Worm (Caenorhabditis elegans): Measurements from ENCODE around the gene cyp-33E2.

Gene cyp-33E2

ce11 chrIV:8595767-8596166 lies 16.4 kb upstream of the cyp-33E2 start, which contains the start of gene clec-181:
Gene clec-181 (plus strand): TSS chrIV:8596067.
- TF ChIP-seq F13C5.2 (tag; optimal IDR thresholded peaks at IDR 0.05) (no peak), hnd-1 (tag; optimal IDR thresholded peaks at IDR 0.05) (no peak), ama-1 (optimal IDR thresholded peaks at IDR 0.05) (no peak), ceh-36 (tag; optimal IDR thresholded peaks at IDR 0.05) (no peak), tbx-37 (GFP tag; conservative IDR thresholded peaks at IDR 0.05) (no peak), ceh-13 (GFP tag; optimal IDR thresholded peaks at IDR 0.05) (no peak), pes-1 (GFP tag; IDR thresholded peaks at IDR 0.05) (no peak), tra-4 (tag; optimal IDR thresholded peaks at IDR 0.05) (no peak), ets-7 (tag; optimal IDR thresholded peaks at IDR 0.05) (no peak), tbx-11 (GFP tag; IDR thresholded peaks at IDR 0.05) (no peak), B0310.2 (tag; optimal IDR thresholded peaks at IDR 0.05) (no peak), aly-1 (tag; optimal IDR thresholded peaks at IDR 0.05) (no peak), scrt-1 (GFP tag; IDR thresholded peaks at IDR 0.05) (no peak), hmbx-1 (tag; optimal IDR thresholded peaks at IDR 0.05) (no peak)

- no peak for TF ChIP-seq hmbx-1 (tag; optimal IDR thresholded peaks at IDR 0.05)
- TF ChIP-seq sea-1 (GFP tag; conservative IDR thresholded peaks at IDR 0.05): no peak
- no peak for TF ChIP-seq ets-7 (tag; optimal IDR thresholded peaks at IDR 0.05)
- TF ChIP-seq tra-4 (tag; optimal IDR thresholded peaks at IDR 0.05): no peak
- no peak for TF ChIP-seq ama-1 (optimal IDR thresholded peaks at IDR 0.05)
- no peak for TF ChIP-seq B0310.2 (tag; optimal IDR thresholded peaks at IDR 0.05)
- no peak for TF ChIP-seq hmg-4 (GFP tag; optimal IDR thresholded peaks at IDR 0.05)
- TF ChIP-seq ceh-13 (GFP tag; optimal IDR thresholded peaks at IDR 0.05): no peak
- no peak for TF ChIP-seq tbx-11 (GFP tag; IDR thresholded peaks at IDR 0.05)
- TF ChIP-seq aly-1 (tag; optimal IDR thresholded peaks at IDR 0.05): no peak
- no peak for TF ChIP-seq pes-1 (GFP tag; IDR thresholded peaks at IDR 0.05)
- TF ChIP-seq scrt-1 (GFP tag; IDR thresholded peaks at IDR 0.05): no peak
- TF ChIP-seq tbx-37 (GFP tag; conservative IDR thresholded peaks at IDR 0.05): no peak
- TF ChIP-seq F13C5.2 (tag; optimal IDR thresholded peaks at IDR 0.05): no peak
- no peak for TF ChIP-seq flt-1 (GFP tag; IDR thresholded peaks at IDR 0.05)
- no peak for TF ChIP-seq hnd-1 (tag; optimal IDR thresholded peaks at IDR 0.05)
Observed at ce11 chrIV:8597504-8597903, 14.6 kb upstream of the cyp-33E2 start.

- no peak for TF ChIP-seq tbx-11 (GFP tag; IDR thresholded peaks at IDR 0.05)
- TF ChIP-seq sea-1 (GFP tag; conservative IDR thresholded peaks at IDR 0.05): no peak
- no peak for TF ChIP-seq scrt-1 (GFP tag; IDR thresholded peaks at IDR 0.05)
- TF ChIP-seq ceh-36 (tag; optimal IDR thresholded peaks at IDR 0.05): no peak
- no peak for TF ChIP-seq F13C5.2 (tag; optimal IDR thresholded peaks at IDR 0.05)
- no peak for TF ChIP-seq flt-1 (GFP tag; IDR thresholded peaks at IDR 0.05)
- TF ChIP-seq pes-1 (GFP tag; IDR thresholded peaks at IDR 0.05): no peak
- TF ChIP-seq ceh-13 (GFP tag; optimal IDR thresholded peaks at IDR 0.05): no peak
- TF ChIP-seq hnd-1 (tag; optimal IDR thresholded peaks at IDR 0.05): no peak
- no peak for TF ChIP-seq ets-7 (tag; optimal IDR thresholded peaks at IDR 0.05)
- TF ChIP-seq aly-1 (tag; optimal IDR thresholded peaks at IDR 0.05): no peak
Observed at ce11 chrIV:8600712-8601330, 11.3 kb upstream of the cyp-33E2 start, which contains the start of gene Y59H11AR.4. Gene Y59H11AR.4 (minus strand): TSS chrIV:8600762.

ce11 chrIV:8602877-8603276 lies 9.3 kb upstream of the cyp-33E2 start, which contains the start of gene Y59H11AR.10:
Gene Y59H11AR.10 (plus strand): TSS chrIV:8603177.
- no peak for TF ChIP-seq flt-1 (GFP tag; IDR thresholded peaks at IDR 0.05)
- TF ChIP-seq tbx-37 (GFP tag; conservative IDR thresholded peaks at IDR 0.05): no peak
- TF ChIP-seq hmg-4 (GFP tag; optimal IDR thresholded peaks at IDR 0.05): no peak
- TF ChIP-seq hnd-1 (tag; optimal IDR thresholded peaks at IDR 0.05): no peak

ce11 chrIV:8605217-8605616 lies 6.9 kb upstream of the cyp-33E2 start:
- TF ChIP-seq ama-1 (optimal IDR thresholded peaks at IDR 0.05) (no peak), sea-1 (GFP tag; conservative IDR thresholded peaks at IDR 0.05) (no peak), ceh-13 (GFP tag; optimal IDR thresholded peaks at IDR 0.05) (no peak), flt-1 (GFP tag; IDR thresholded peaks at IDR 0.05) (no peak), aly-1 (tag; optimal IDR thresholded peaks at IDR 0.05) (no peak), tbx-37 (GFP tag; conservative IDR thresholded peaks at IDR 0.05) (no peak), hnd-1 (tag; optimal IDR thresholded peaks at IDR 0.05) (no peak), hmg-4 (GFP tag; optimal IDR thresholded peaks at IDR 0.05) (no peak), tra-4 (tag; optimal IDR thresholded peaks at IDR 0.05) (no peak), F13C5.2 (tag; optimal IDR thresholded peaks at IDR 0.05) (no peak)

ce11 chrIV:8608204-8608603 lies 3.9 kb upstream of the cyp-33E2 start:
- TF ChIP-seq aly-1 (tag; optimal IDR thresholded peaks at IDR 0.05) (no peak), hmbx-1 (tag; optimal IDR thresholded peaks at IDR 0.05) (no peak), tra-4 (tag; optimal IDR thresholded peaks at IDR 0.05) (no peak), scrt-1 (GFP tag; IDR thresholded peaks at IDR 0.05) (no peak), flt-1 (GFP tag; IDR thresholded peaks at IDR 0.05) (no peak), ama-1 (optimal IDR thresholded peaks at IDR 0.05) (no peak), F13C5.2 (tag; optimal IDR thresholded peaks at IDR 0.05) (no peak), ets-7 (tag; optimal IDR thresholded peaks at IDR 0.05) (no peak), sea-1 (GFP tag; conservative IDR thresholded peaks at IDR 0.05) (no peak), ceh-13 (GFP tag; optimal IDR thresholded peaks at IDR 0.05) (no peak), pes-1 (GFP tag; IDR thresholded peaks at IDR 0.05) (no peak), hmg-4 (GFP tag; optimal IDR thresholded peaks at IDR 0.05) (no peak), ceh-36 (tag; optimal IDR thresholded peaks at IDR 0.05) (no peak), B0310.2 (tag; optimal IDR thresholded peaks at IDR 0.05) (no peak), tbx-37 (GFP tag; conservative IDR thresholded peaks at IDR 0.05) (no peak)

ce11 chrIV:8608934-8609333 lies 3.2 kb upstream of the cyp-33E2 start, which contains the start of gene F42A9.6:
Gene F42A9.6 (plus strand): TSS chrIV:8609234.
- TF ChIP-seq sea-1 (GFP tag; conservative IDR thresholded peaks at IDR 0.05): no peak
- TF ChIP-seq flt-1 (GFP tag; IDR thresholded peaks at IDR 0.05): no peak
- TF ChIP-seq scrt-1 (GFP tag; IDR thresholded peaks at IDR 0.05): no peak
- TF ChIP-seq ceh-36 (tag; optimal IDR thresholded peaks at IDR 0.05): no peak
- TF ChIP-seq hmg-4 (GFP tag; optimal IDR thresholded peaks at IDR 0.05): no peak
- TF ChIP-seq ama-1 (optimal IDR thresholded peaks at IDR 0.05): no peak
- no peak for TF ChIP-seq tbx-37 (GFP tag; conservative IDR thresholded peaks at IDR 0.05)
- TF ChIP-seq F13C5.2 (tag; optimal IDR thresholded peaks at IDR 0.05): no peak
- TF ChIP-seq hmbx-1 (tag; optimal IDR thresholded peaks at IDR 0.05): no peak
- TF ChIP-seq aly-1 (tag; optimal IDR thresholded peaks at IDR 0.05): no peak
- TF ChIP-seq B0310.2 (tag; optimal IDR thresholded peaks at IDR 0.05): no peak
- TF ChIP-seq ets-7 (tag; optimal IDR thresholded peaks at IDR 0.05): no peak
- no peak for TF ChIP-seq pes-1 (GFP tag; IDR thresholded peaks at IDR 0.05)
- no peak for TF ChIP-seq tra-4 (tag; optimal IDR thresholded peaks at IDR 0.05)

All from whole organism, early embryonic.